Worm (Caenorhabditis elegans) whole organism, L2 larva: Measurements from ENCODE around the gene klp-13.

ENCODE experiments used
- C34F6.9 ChIP-seq: fragments of 150-350 bp; optimal IDR thresholded peaks from 2 replicates; lab custom pipeline; 2014; ENCODE audit warnings: missing biosample characterization, missing genetic modification characterization
- R02D3.7 ChIP-seq: fragments of 150-350 bp; optimal IDR thresholded peaks from 2 replicates; lab custom pipeline; 2014; ENCODE audit warnings: missing biosample characterization, missing genetic modification characterization
- alr-1 ChIP-seq: fragments of 150-350 bp; optimal IDR thresholded peaks from 2 replicates; lab custom pipeline; 2014; ENCODE audit warnings: missing biosample characterization, missing genetic modification characterization
- ama-1 ChIP-seq: fragments of 150-350 bp; optimal IDR thresholded peaks from 2 replicates; lab custom pipeline; 2018; ENCODE audit warnings: inconsistent platforms
- ceh-16 ChIP-seq: fragments of 150-350 bp; optimal IDR thresholded peaks from 2 replicates; lab custom pipeline; 2014; ENCODE audit warnings: missing biosample characterization, missing genetic modification characterization
- crh-2 ChIP-seq: sonication (generic microtip); optimal IDR thresholded peaks from 2 replicates; lab custom pipeline; 2017; ENCODE audit warnings: missing biosample characterization, missing genetic modification characterization
- elt-3 ChIP-seq: sonication (generic microtip); optimal IDR thresholded peaks from 2 replicates; lab custom pipeline; 2017; ENCODE audit warnings: missing biosample characterization, missing genetic modification characterization
- fos-1 ChIP-seq: fragments of 150-350 bp; optimal IDR thresholded peaks from 2 replicates; lab custom pipeline; 2014; ENCODE audit warnings: missing biosample characterization, missing genetic modification characterization
- lin-11 ChIP-seq: fragments of 150-350 bp; sonication (generic microtip); optimal IDR thresholded peaks from 2 replicates; lab custom pipeline; 2014; ENCODE audit warnings: missing biosample characterization, missing genetic modification characterization, inconsistent platforms, mixed read lengths
- lsy-2 ChIP-seq, 2 experiments: fragments of 150-350 bp in 1 of 2; sonication (generic microtip) in 1 of 2; optimal IDR thresholded peaks; 2 replicates each; lab custom pipeline; 2014 to 2017; ENCODE audit warnings: missing biosample characterization in 2 of 2, missing genetic modification characterization in 2 of 2
- mab-5 ChIP-seq: fragments of 150-350 bp; optimal IDR thresholded peaks from 2 replicates; lab custom pipeline; 2014; ENCODE audit warnings: missing biosample characterization, missing genetic modification characterization
- mbf-1 ChIP-seq: sonication (generic microtip); optimal IDR thresholded peaks from 2 replicates; lab custom pipeline; 2017; ENCODE audit warnings: missing biosample characterization, missing genetic modification characterization
- nhr-129 ChIP-seq: fragments of 150-350 bp; optimal IDR thresholded peaks from 2 replicates; lab custom pipeline; 2014; ENCODE audit warnings: missing biosample characterization, missing genetic modification characterization
- nhr-6 ChIP-seq: fragments of 150-350 bp; optimal IDR thresholded peaks from 2 replicates; lab custom pipeline; 2014; ENCODE audit warnings: missing biosample characterization, missing genetic modification characterization
- nhr-77 ChIP-seq: fragments of 150-350 bp; optimal IDR thresholded peaks from 2 replicates; lab custom pipeline; 2014; ENCODE audit warnings: missing biosample characterization, missing genetic modification characterization
- sem-4 ChIP-seq: fragments of 150-350 bp; optimal IDR thresholded peaks from 2 replicates; lab custom pipeline; 2014; ENCODE audit warnings: missing biosample characterization, missing genetic modification reagents, missing genetic modification characterization
- skn-1 ChIP-seq: sonication (generic microtip); optimal IDR thresholded peaks from 2 replicates; lab custom pipeline; 2017; ENCODE audit warnings: missing biosample characterization, missing genetic modification characterization
- snpc-4 ChIP-seq: fragments of 150-350 bp; optimal IDR thresholded peaks from 2 replicates; lab custom pipeline; 2014; ENCODE audit warnings: missing biosample characterization, missing genetic modification characterization
- ztf-11 ChIP-seq: sonication (generic microtip); optimal IDR thresholded peaks from 2 replicates; lab custom pipeline; 2017; ENCODE audit warnings: missing biosample characterization, missing genetic modification characterization
- ztf-4 ChIP-seq: fragments of 150-350 bp; optimal IDR thresholded peaks from 2 replicates; lab custom pipeline; 2014; ENCODE audit warnings: missing biosample characterization, missing genetic modification characterization

The klp-13 gene

DNA sequence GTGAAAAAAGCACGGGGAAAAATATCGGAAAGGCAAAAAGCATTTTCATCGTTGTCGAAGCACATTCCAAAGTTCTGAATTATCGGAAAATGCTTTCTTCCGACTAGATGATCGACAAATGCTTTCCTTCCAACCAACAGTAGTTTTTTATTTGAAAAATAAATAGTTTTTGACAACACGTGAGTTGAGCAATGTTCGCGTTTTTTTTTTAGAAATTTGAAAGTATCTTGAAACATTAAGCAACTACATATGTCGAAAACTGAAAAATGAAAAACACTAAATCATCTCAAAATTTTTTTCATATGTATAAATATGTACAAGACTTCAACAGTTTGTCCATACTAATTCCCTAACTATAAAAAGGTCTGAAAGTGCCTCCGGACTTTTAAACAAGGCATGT, 54.8 kb downstream of the klp-13 start, which contains the start of gene hsp-25:
hsp-25 (minus strand) TSS at position 101 of the 400 bp plus-strand sequence.
- TF ChIP-seq sem-4 (tag; lab: Kevin White, UChicago) (no peak), lin-11 (tag; lab: Kevin White, UChicago) (no peak), nhr-77 (no peak), mab-5 (tag; lab: Kevin White, UChicago) (no peak), nhr-129 (tag; lab: Kevin White, UChicago) (no peak), alr-1 (no peak), mbf-1 (tag; lab: Kevin White, UChicago) (no peak), R02D3.7 (no peak), ceh-16 (tag; lab: Kevin White, UChicago) (no peak), ztf-11 (tag; lab: Kevin White, UChicago) (no peak), nhr-6 (tag; lab: Kevin White, UChicago) (no peak)

DNA sequence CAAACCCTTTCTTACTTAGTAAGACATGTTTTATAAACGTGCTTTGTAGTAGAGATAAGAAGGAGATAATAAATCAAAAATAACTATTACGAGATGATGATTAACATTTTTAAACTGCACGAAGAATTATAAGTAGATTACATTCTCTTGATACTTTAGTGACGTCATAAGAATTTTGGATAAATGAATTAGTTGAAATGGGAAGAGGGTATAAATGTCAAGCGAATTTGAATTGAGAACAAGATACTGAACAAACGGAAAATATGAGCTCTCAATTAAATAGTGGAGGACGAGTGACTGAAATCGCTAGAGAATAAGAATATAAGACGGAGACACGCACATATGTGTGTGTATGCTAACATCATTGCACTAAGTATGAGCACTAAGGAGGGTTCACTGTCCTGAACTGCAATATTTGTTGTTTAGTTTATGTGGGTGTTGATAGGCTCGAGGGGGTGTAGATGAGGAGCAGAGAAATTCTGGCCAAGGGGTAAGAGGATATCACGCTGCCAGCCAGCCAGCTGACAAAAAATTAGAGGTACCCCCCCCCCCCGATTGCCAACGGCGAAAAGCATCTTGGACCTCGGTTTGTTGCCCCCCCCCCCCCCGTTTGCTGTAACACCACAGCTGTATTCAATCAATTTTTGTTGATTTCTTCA, 55.8 kb downstream of the klp-13 start:
- TF ChIP-seq ama-1 (no peak), C34F6.9 (tag; lab: Kevin White, UChicago) (peak; percentile 20), skn-1 (tag; lab: Kevin White, UChicago) (no peak), ztf-11 (tag; lab: Kevin White, UChicago) (no peak), lsy-2 (tag; optimal IDR thresholded peaks at IDR 0.05; lab: Kevin White, UChicago) (peak in 1 of 2 experiments; percentile 27), ztf-4 (tag; lab: Kevin White, UChicago) (peak; percentile 44), snpc-4 (tag; lab: Kevin White, UChicago) (no peak), crh-2 (tag; lab: Kevin White, UChicago) (peak; percentile 48)

DNA sequence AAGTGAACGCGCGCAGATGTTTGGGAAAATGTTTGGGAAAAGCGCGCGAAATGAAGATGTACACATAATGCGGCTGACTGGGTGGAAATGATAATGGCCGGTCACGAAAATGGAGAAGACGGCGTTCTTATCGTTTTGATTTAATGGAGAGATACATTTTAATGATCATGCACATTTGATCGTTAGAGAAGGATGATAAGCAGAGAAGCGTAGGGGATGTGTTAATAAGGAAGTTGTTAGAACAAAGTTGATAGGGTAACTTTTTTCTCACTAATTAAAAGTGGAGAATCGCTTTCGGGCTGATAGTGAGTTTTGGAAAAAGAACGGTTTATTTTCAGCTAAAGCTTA, 56.3 kb downstream of the klp-13 start:
- TF ChIP-seq crh-2 (tag; lab: Kevin White, UChicago) (peak; percentile 8), elt-3 (tag; lab: Kevin White, UChicago) (no peak), ztf-4 (tag; lab: Kevin White, UChicago) (no peak), fos-1 (peak; percentile 15)
